Fruit fly (Drosophila melanogaster) whole organism, embryonic: ENCODE data around the gene CG15498.
A peak's percentile ranks its signal among the peaks of the same experiment; 100 is the strongest.

Experiments used
- Ada2b ChIP-seq: fragments of 200-800 bp; sonication (Bioruptor generic); IDR thresholded peaks from 2 replicates; pipeline ENCODE4 v1.3.6; 2022; ENCODE audit warnings: missing biosample characterization, missing genetic modification characterization
- Bdp1 ChIP-seq: fragments of 200-800 bp; sonication (Bioruptor generic); optimal IDR thresholded peaks from 3 replicates; lab custom pipeline; 2016; ENCODE audit warnings: missing biosample characterization, missing genetic modification characterization
- CG10209 ChIP-seq: fragments of 200-800 bp; sonication (Bioruptor generic); optimal IDR thresholded peaks from 3 replicates; lab custom pipeline; 2017; ENCODE audit warnings: missing biosample characterization, mild to moderate bottlenecking, missing genetic modification characterization, missing genetic modification reagents
- CG11085 ChIP-seq: fragments of 200-800 bp; sonication (Bioruptor generic); IDR thresholded peaks from 2 replicates; pipeline ENCODE4 v1.3.6; 2022; ENCODE audit warnings: missing biosample characterization, missing genetic modification characterization
- CG11093 ChIP-seq: fragments of 200-800 bp; sonication (Bioruptor generic); IDR thresholded peaks from 3 replicates; pipeline ENCODE4 v1.3.6; 2022; ENCODE audit warnings: missing biosample characterization, missing genetic modification characterization
- CG11723 ChIP-seq: fragments of 200-800 bp; sonication (Bioruptor generic); optimal IDR thresholded peaks from 2 replicates; lab custom pipeline; 2017; ENCODE audit warnings: missing biosample characterization, mild to moderate bottlenecking, missing genetic modification characterization
- CG13287 ChIP-seq: fragments of 200-800 bp; sonication (Bioruptor generic); IDR thresholded peaks from 2 replicates; pipeline ENCODE4 v1.3.6; 2022; ENCODE audit warnings: missing biosample characterization, missing genetic modification characterization; ENCODE audit not compliant: partially characterized antibody
- CG13296 ChIP-seq: fragments of 200-800 bp; sonication (Bioruptor generic); optimal IDR thresholded peaks from 3 replicates; lab custom pipeline; 2018; ENCODE audit warnings: missing biosample characterization, mild to moderate bottlenecking, missing genetic modification characterization
- CG13775 ChIP-seq: fragments of 200-800 bp; sonication (Bioruptor generic); optimal IDR thresholded peaks from 3 replicates; lab custom pipeline; 2017; ENCODE audit warnings: missing biosample characterization, mild to moderate bottlenecking, missing genetic modification characterization
- CG14667 ChIP-seq: fragments of 200-800 bp; sonication (Bioruptor generic); IDR thresholded peaks from 2 replicates; pipeline ENCODE4 v1.3.6; 2022; ENCODE audit warnings: missing biosample characterization, missing genetic modification characterization
- CG14860 ChIP-seq: fragments of 200-800 bp; sonication (Bioruptor generic); IDR thresholded peaks from 3 replicates; pipeline ENCODE4 v1.3.6; 2022; ENCODE audit warnings: missing biosample characterization, missing genetic modification characterization; ENCODE audit not compliant: partially characterized antibody
- CG17186 ChIP-seq: fragments of 200-800 bp; sonication (Bioruptor generic); optimal IDR thresholded peaks from 3 replicates; lab custom pipeline; 2017; ENCODE audit warnings: missing biosample characterization, missing genetic modification reagents, missing genetic modification characterization
- CG17328 ChIP-seq: fragments of 200-800 bp; sonication (Bioruptor generic); IDR thresholded peaks from 2 replicates; pipeline ENCODE4 v1.3.6; 2022; ENCODE audit warnings: missing biosample characterization, missing genetic modification characterization
- CG3163 ChIP-seq: fragments of 200-800 bp; sonication (Bioruptor generic); optimal IDR thresholded peaks from 3 replicates; lab custom pipeline; 2016; ENCODE audit warnings: missing biosample characterization, missing genetic modification characterization
- CG7357 ChIP-seq: fragments of 200-800 bp; sonication (Bioruptor generic); IDR thresholded peaks from 3 replicates; pipeline ENCODE4 v1.3.6; 2022; ENCODE audit warnings: missing biosample characterization, missing genetic modification characterization
- CG7928 ChIP-seq: fragments of 200-800 bp; sonication (Bioruptor generic); optimal IDR thresholded peaks from 2 replicates; lab custom pipeline; 2017; ENCODE audit warnings: missing biosample characterization, mild to moderate bottlenecking, missing genetic modification characterization
- CG7987 ChIP-seq: fragments of 200-800 bp; sonication (Bioruptor generic); optimal IDR thresholded peaks from 2 replicates; lab custom pipeline; 2018; ENCODE audit warnings: missing biosample characterization, mild to moderate bottlenecking, missing genetic modification characterization, moderate library complexity
- CG8089 ChIP-seq: fragments of 200-800 bp; sonication (Bioruptor generic); optimal IDR thresholded peaks from 3 replicates; lab custom pipeline; 2016; ENCODE audit warnings: missing biosample characterization, missing genetic modification characterization
- CG8359 ChIP-seq: fragments of 200-800 bp; sonication (Bioruptor generic); optimal IDR thresholded peaks from 2 replicates; lab custom pipeline; 2017; ENCODE audit warnings: missing biosample characterization, mild to moderate bottlenecking, missing genetic modification characterization, borderline replicate concordance
- CG9727 ChIP-seq: fragments of 200-800 bp; sonication (Bioruptor generic); optimal IDR thresholded peaks from 3 replicates; lab custom pipeline; 2017; ENCODE audit warnings: missing biosample characterization, mild to moderate bottlenecking, missing genetic modification characterization
- Eip74EF ChIP-seq, 2 experiments: fragments of 200-800 bp in 1 of 2; fragments of >200 bp in 1 of 2; sonication (Bioruptor generic) in 1 of 2; optimal IDR thresholded peaks; 2 replicates each; lab custom pipeline; 2017 to 2019; ENCODE audit warnings: missing biosample characterization in 2 of 2, missing genetic modification characterization in 2 of 2, mild to moderate bottlenecking in 1 of 2, moderate library complexity in 1 of 2
- Gug ChIP-seq: fragments of 200-800 bp; sonication (Bioruptor generic); IDR thresholded peaks from 4 replicates; pipeline ENCODE4 v1.3.6; 2022; ENCODE audit warnings: missing biosample characterization, missing genetic modification characterization
- HLH3B ChIP-seq: fragments of 200-800 bp; sonication (Bioruptor generic); IDR thresholded peaks from 2 replicates; pipeline ENCODE4 v1.3.6; 2022; ENCODE audit warnings: missing biosample characterization, missing genetic modification characterization
- HmgZ ChIP-seq: fragments of 200-800 bp; sonication (Bioruptor generic); optimal IDR thresholded peaks from 2 replicates; lab custom pipeline; 2018; ENCODE audit warnings: missing biosample characterization, mild to moderate bottlenecking, missing genetic modification characterization
- Hsf ChIP-seq: fragments of 200-800 bp; sonication (Bioruptor generic); optimal IDR thresholded peaks from 3 replicates; lab custom pipeline; 2016; ENCODE audit warnings: missing biosample characterization, missing genetic modification characterization
- MTF-1 ChIP-seq: fragments of 200-800 bp; sonication (Bioruptor generic); optimal IDR thresholded peaks from 2 replicates; lab custom pipeline; 2018; ENCODE audit warnings: missing biosample characterization, mild to moderate bottlenecking, missing genetic modification characterization, borderline replicate concordance
- Scr ChIP-seq: fragments of 200-800 bp; sonication (Bioruptor generic); IDR thresholded peaks from 2 replicates; pipeline ENCODE4 v1.3.6; 2022; ENCODE audit warnings: missing biosample characterization, missing genetic modification characterization; ENCODE audit not compliant: partially characterized antibody
- Side ChIP-seq: fragments of 200-800 bp; sonication (Bioruptor generic); optimal IDR thresholded peaks from 2 replicates; lab custom pipeline; 2016; ENCODE audit warnings: missing biosample characterization, missing genetic modification characterization
- Sox102F ChIP-seq: fragments of 200-800 bp; sonication (Bioruptor generic); optimal IDR thresholded peaks from 2 replicates; lab custom pipeline; 2018; ENCODE audit warnings: missing biosample characterization, mild to moderate bottlenecking, missing genetic modification characterization, moderate library complexity
- Spps ChIP-seq: fragments of 200-800 bp; sonication (Bioruptor generic); optimal IDR thresholded peaks from 2 replicates; lab custom pipeline; 2018; ENCODE audit warnings: missing biosample characterization, mild to moderate bottlenecking, missing genetic modification characterization
- Sry-δ ChIP-seq: fragments of 200-800 bp; sonication (Bioruptor generic); optimal IDR thresholded peaks from 2 replicates; lab custom pipeline; 2016; ENCODE audit warnings: missing biosample characterization, missing genetic modification characterization
- crol ChIP-seq: fragments of 200-800 bp; sonication (Bioruptor generic); IDR thresholded peaks from 2 replicates; pipeline ENCODE4 v1.3.6; 2022; ENCODE audit warnings: missing biosample characterization, missing genetic modification characterization
- eve ChIP-seq, 2 experiments: fragments of >200 bp; optimal IDR thresholded peaks; 2 replicates each; lab custom pipeline; 2017; ENCODE audit warnings: missing biosample characterization in 2 of 2, missing genetic modification characterization in 2 of 2
- ftz-f1 ChIP-seq: fragments of 200-800 bp; sonication (Bioruptor generic); optimal IDR thresholded peaks from 2 replicates; lab custom pipeline; 2016; ENCODE audit warnings: missing biosample characterization, missing genetic modification characterization
- gsb ChIP-seq: fragments of 200-800 bp; sonication (Bioruptor generic); IDR thresholded peaks from 2 replicates; pipeline ENCODE4 v1.3.6; 2022; ENCODE audit warnings: missing biosample characterization, missing genetic modification characterization
- gsb-n ChIP-seq: fragments of 200-800 bp; sonication (Bioruptor generic); optimal IDR thresholded peaks from 3 replicates; lab custom pipeline; 2018; ENCODE audit warnings: missing biosample characterization, mild to moderate bottlenecking, missing genetic modification characterization
- h ChIP-seq: fragments of >200 bp; optimal IDR thresholded peaks from 2 replicates; lab custom pipeline; 2017
- hb ChIP-seq: fragments of 200-800 bp; sonication (Bioruptor generic); IDR thresholded peaks from 3 replicates; pipeline ENCODE4 v1.3.6; 2022; ENCODE audit warnings: missing biosample characterization, missing genetic modification characterization; ENCODE audit not compliant: partially characterized antibody
- inv ChIP-seq: fragments of 200-800 bp; sonication (Bioruptor generic); IDR thresholded peaks from 2 replicates; pipeline ENCODE4 v1.3.6; 2022; ENCODE audit warnings: missing biosample characterization, missing genetic modification characterization; ENCODE audit not compliant: partially characterized antibody
- jing ChIP-seq: fragments of 200-800 bp; sonication (Bioruptor generic); optimal IDR thresholded peaks from 2 replicates; lab custom pipeline; 2018; ENCODE audit warnings: missing biosample characterization, mild to moderate bottlenecking, missing genetic modification characterization
- lmd ChIP-seq: fragments of 200-800 bp; sonication (Bioruptor generic); IDR thresholded peaks from 2 replicates; pipeline ENCODE4 v1.3.6; 2022; ENCODE audit warnings: missing biosample characterization, missing genetic modification characterization
- oc ChIP-seq: fragments of 200-800 bp; sonication (Bioruptor generic); optimal IDR thresholded peaks from 2 replicates; lab custom pipeline; 2018; ENCODE audit warnings: missing biosample characterization, mild to moderate bottlenecking, missing genetic modification characterization, moderate library complexity
- p53 ChIP-seq: fragments of 200-800 bp; sonication (Bioruptor generic); optimal IDR thresholded peaks from 2 replicates; lab custom pipeline; 2016; ENCODE audit warnings: missing biosample characterization, missing genetic modification characterization
- peb ChIP-seq: fragments of 200-800 bp; sonication (Bioruptor generic); IDR thresholded peaks from 2 replicates; pipeline ENCODE4 v1.3.6; 2022; ENCODE audit warnings: missing biosample characterization, missing genetic modification characterization
- pfk ChIP-seq: fragments of 200-800 bp; sonication (Bioruptor generic); optimal IDR thresholded peaks from 2 replicates; lab custom pipeline; 2018; ENCODE audit warnings: missing biosample characterization, mild to moderate bottlenecking, missing genetic modification characterization, moderate library complexity
- ro ChIP-seq: fragments of 200-800 bp; sonication (Bioruptor generic); IDR thresholded peaks from 2 replicates; pipeline ENCODE4 v1.3.6; 2022; ENCODE audit warnings: missing biosample characterization, missing genetic modification characterization
- sd ChIP-seq: fragments of 200-800 bp; sonication (Bioruptor generic); optimal IDR thresholded peaks from 3 replicates; lab custom pipeline; 2018; ENCODE audit warnings: missing biosample characterization, mild to moderate bottlenecking, missing genetic modification characterization, moderate library complexity
- tx ChIP-seq: fragments of 200-800 bp; sonication (Bioruptor generic); optimal IDR thresholded peaks from 2 replicates; lab custom pipeline; 2016; ENCODE audit warnings: missing biosample characterization, missing genetic modification characterization
- usp ChIP-seq: fragments of >200 bp; optimal IDR thresholded peaks from 2 replicates; lab custom pipeline; 2017; ENCODE audit warnings: missing biosample characterization, missing genetic modification characterization
- vnd ChIP-seq: fragments of 200-800 bp; sonication (Bioruptor generic); IDR thresholded peaks from 3 replicates; pipeline ENCODE4 v1.3.6; 2022; ENCODE audit warnings: missing biosample characterization, missing genetic modification characterization; ENCODE audit not compliant: partially characterized antibody

The CG15498 gene

dm6 chr3R:21614858-21615427 is 46.0 kb upstream of the CG15498 start (continued):
- TF ChIP-seq HmgZ (tag; lab: Kevin White, UChicago) (peak; percentile 28), oc (tag; lab: Kevin White, UChicago) (peak; percentile 5), CG17186 (GFP tag; lab: Kevin White, UChicago) (no peak), Eip74EF (GFP tag; optimal IDR thresholded peaks at IDR 0.05; lab: Kevin White, UChicago) (peak in 1 of 2 experiments; percentile 26), Gug (GFP tag; lab: Robert Waterston, UW) (no peak; the same call in 2 of the 4 replicates), CG7928 (GFP tag; lab: Kevin White, UChicago) (peak; percentile 34), ftz-f1 (peak; percentile 72), vnd (GFP tag; lab: Robert Waterston, UW) (no peak), gsb-n (tag; lab: Kevin White, UChicago) (peak; percentile 1), MTF-1 (GFP tag; lab: Kevin White, UChicago) (no peak), eve (GFP tag; optimal IDR thresholded peaks at IDR 0.05; lab: Kevin White, UChicago) (peak in 1 of 2 experiments; percentile 76), Sox102F (GFP tag; lab: Kevin White, UChicago) (peak; percentile 68), tx (peak; percentile 24), CG3163 (GFP tag; lab: Kevin White, UChicago) (peak; percentile 26), peb (GFP tag; lab: Robert Waterston, UW) (no peak), HLH3B (GFP tag; lab: Robert Waterston, UW) (no peak), CG10209 (GFP tag; lab: Kevin White, UChicago) (peak; percentile 49), inv (GFP tag; lab: Robert Waterston, UW) (no peak), CG8089 (peak; percentile 40), jing (peak; percentile 32), usp (no peak), CG11085 (GFP tag; lab: Robert Waterston, UW) (no peak), crol (no peak), CG11093 (GFP tag; lab: Robert Waterston, UW) (no peak), pfk (peak; percentile 15), CG9727 (GFP tag; lab: Kevin White, UChicago) (peak; percentile 54), CG7987 (GFP tag; lab: Kevin White, UChicago) (no peak), CG13296 (GFP tag; lab: Kevin White, UChicago) (peak; percentile 4), Spps (tag; lab: Kevin White, UChicago) (no peak), Scr (GFP tag; lab: Robert Waterston, UW) (no peak), CG17328 (GFP tag; lab: Robert Waterston, UW) (no peak), hb (GFP tag; lab: Robert Waterston, UW) (no peak), CG13775 (GFP tag; lab: Kevin White, UChicago) (peak; percentile 50), CG14860 (GFP tag; lab: Robert Waterston, UW) (no peak), lmd (no peak), CG7357 (GFP tag; lab: Robert Waterston, UW) (0 out of 3 replicates have a peak, but pooled peaks have one; percentile 53), gsb (GFP tag; lab: Robert Waterston, UW) (no peak), Sry-δ (GFP tag; lab: Kevin White, UChicago) (peak; percentile 13), CG14667 (GFP tag; lab: Robert Waterston, UW) (no peak), h (lab: Kevin White, UChicago) (no peak), Hsf (GFP tag; lab: Kevin White, UChicago) (peak; percentile 65), CG11723 (GFP tag; lab: Kevin White, UChicago) (peak; percentile 5), ro (GFP tag; lab: Robert Waterston, UW) (no peak), CG13287 (GFP tag; lab: Robert Waterston, UW) (no peak), p53 (peak; percentile 8), CG8359 (no peak), sd (tag; lab: Kevin White, UChicago) (peak; percentile 35), Bdp1 (GFP tag; lab: Kevin White, UChicago) (peak; percentile 3), Ada2b (GFP tag; lab: Robert Waterston, UW) (no peak), Side (no peak)
